Fruit fly (Drosophila melanogaster): ENCODE results near the gene CG14135.

DNA sequence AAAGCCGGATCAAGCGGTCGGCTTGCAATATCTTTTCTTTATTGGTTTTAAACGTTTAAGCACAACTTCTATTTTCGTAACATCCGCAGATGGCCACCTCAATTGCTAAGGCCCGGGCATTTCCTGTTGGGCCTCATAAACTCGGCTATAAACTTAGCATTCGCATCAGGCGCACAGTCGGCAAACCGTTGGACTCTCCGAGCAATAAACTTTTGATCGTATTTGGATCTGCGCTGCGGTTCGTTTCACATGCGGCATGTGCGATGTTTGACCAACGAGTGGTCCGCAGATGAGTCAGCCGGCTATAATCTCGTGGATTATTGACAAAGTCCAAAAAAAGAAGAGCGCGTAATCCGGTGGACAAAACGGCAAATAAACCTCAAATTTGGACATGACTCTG, 20.4 kb downstream of the CG14135 start:
- TF ChIP-seq CG8478 (optimal IDR thresholded peaks at IDR 0.05) (no peak), Dll (optimal IDR thresholded peaks at IDR 0.05) (no peak), psq (optimal IDR thresholded peaks at IDR 0.05) (no peak), pan (optimal IDR thresholded peaks at IDR 0.05) (no peak)

Data from whole organism.